Worm (Caenorhabditis elegans) whole organism, L2 larva: Measurements from ENCODE around the gene C18B2.3.
A peak's percentile ranks its signal among the peaks of the same experiment; 100 is the strongest.

Experiments used
- C34F6.9 ChIP-seq: fragments of 150-350 bp; optimal IDR thresholded peaks from 2 replicates; lab custom pipeline; 2014; ENCODE audit warnings: missing biosample characterization, missing genetic modification characterization
- F13H6.1 ChIP-seq: sonication (generic microtip); optimal IDR thresholded peaks from 2 replicates; lab custom pipeline; 2016; ENCODE audit warnings: missing genetic modification characterization, missing compliant biosample characterization
- R02D3.7 ChIP-seq: fragments of 150-350 bp; optimal IDR thresholded peaks from 2 replicates; lab custom pipeline; 2014; ENCODE audit warnings: missing biosample characterization, missing genetic modification characterization
- Y55F3AM.14 ChIP-seq: fragments of 200-800 bp; sonication (Bioruptor generic); optimal IDR thresholded peaks from 2 replicates; lab custom pipeline; 2018; ENCODE audit warnings: mild to moderate bottlenecking, missing genetic modification characterization, missing compliant biosample characterization
- aly-2 ChIP-seq: fragments of 150-350 bp; optimal IDR thresholded peaks from 2 replicates; lab custom pipeline; 2014; ENCODE audit warnings: missing biosample characterization, missing genetic modification characterization
- ama-1 ChIP-seq: fragments of 150-350 bp; optimal IDR thresholded peaks from 2 replicates; lab custom pipeline; 2018; ENCODE audit warnings: inconsistent platforms
- blmp-1 ChIP-seq: sonication (generic microtip); optimal IDR thresholded peaks from 2 replicates; lab custom pipeline; 2017; ENCODE audit warnings: missing genetic modification characterization, mild to moderate bottlenecking, missing compliant biosample characterization, antibody characterized with exemption, moderate library complexity; ENCODE audit not compliant: insufficient read depth
- ceh-82 ChIP-seq: fragments of 150-350 bp; optimal IDR thresholded peaks from 2 replicates; lab custom pipeline; 2014; ENCODE audit warnings: missing biosample characterization, missing genetic modification characterization
- crh-2 ChIP-seq: sonication (generic microtip); optimal IDR thresholded peaks from 2 replicates; lab custom pipeline; 2017; ENCODE audit warnings: missing biosample characterization, missing genetic modification characterization
- fos-1 ChIP-seq: fragments of 150-350 bp; optimal IDR thresholded peaks from 2 replicates; lab custom pipeline; 2014; ENCODE audit warnings: missing biosample characterization, missing genetic modification characterization
- gmeb-1 ChIP-seq: fragments of 150-350 bp; optimal IDR thresholded peaks from 2 replicates; lab custom pipeline; 2014; ENCODE audit warnings: missing biosample characterization, missing genetic modification characterization
- lin-11 ChIP-seq: fragments of 150-350 bp; sonication (generic microtip); optimal IDR thresholded peaks from 2 replicates; lab custom pipeline; 2014; ENCODE audit warnings: missing biosample characterization, missing genetic modification characterization, inconsistent platforms, mixed read lengths
- lin-13 ChIP-seq: fragments of 150-350 bp; optimal IDR thresholded peaks from 2 replicates; lab custom pipeline; 2014; ENCODE audit warnings: missing biosample characterization, missing genetic modification reagents, missing genetic modification characterization
- lin-39 ChIP-seq: fragments of 150-350 bp; optimal IDR thresholded peaks from 2 replicates; lab custom pipeline; 2014; ENCODE audit warnings: missing biosample characterization, missing genetic modification reagents, missing genetic modification characterization
- lsy-2 ChIP-seq, 2 experiments: fragments of 150-350 bp in 1 of 2; sonication (generic microtip) in 1 of 2; optimal IDR thresholded peaks; 2 replicates each; lab custom pipeline; 2014 to 2017; ENCODE audit warnings: missing biosample characterization in 2 of 2, missing genetic modification characterization in 2 of 2
- mab-5 ChIP-seq: fragments of 150-350 bp; optimal IDR thresholded peaks from 2 replicates; lab custom pipeline; 2014; ENCODE audit warnings: missing biosample characterization, missing genetic modification characterization
- mdl-1 ChIP-seq, 2 experiments: fragments of 150-350 bp in 1 of 2; sonication (generic microtip) in 1 of 2; optimal IDR thresholded peaks; 2 replicates each; lab custom pipeline; 2017; ENCODE audit warnings: missing biosample characterization in 2 of 2, missing genetic modification characterization in 2 of 2
- nhr-129 ChIP-seq: fragments of 150-350 bp; optimal IDR thresholded peaks from 2 replicates; lab custom pipeline; 2014; ENCODE audit warnings: missing biosample characterization, missing genetic modification characterization
- nhr-21 ChIP-seq: fragments of 150-350 bp; optimal IDR thresholded peaks from 2 replicates; lab custom pipeline; 2014; ENCODE audit warnings: missing biosample characterization, missing genetic modification characterization
- nhr-237 ChIP-seq: fragments of 150-350 bp; optimal IDR thresholded peaks from 2 replicates; lab custom pipeline; 2014; ENCODE audit warnings: missing biosample characterization, missing genetic modification characterization
- nhr-25 ChIP-seq: fragments of 150-350 bp; sonication (generic microtip); optimal IDR thresholded peaks from 3 replicates; lab custom pipeline; 2014; ENCODE audit warnings: missing biosample characterization, missing genetic modification characterization
- sma-3 ChIP-seq: sonication (generic microtip); optimal IDR thresholded peaks from 2 replicates; lab custom pipeline; 2016; ENCODE audit warnings: missing genetic modification reagents, missing genetic modification characterization, missing compliant biosample characterization
- sma-9 ChIP-seq, 2 experiments: fragments of 150-350 bp in 1 of 2; sonication (generic microtip) in 1 of 2; optimal IDR thresholded peaks; 2 replicates each; lab custom pipeline; 2014 to 2016; ENCODE audit warnings: missing genetic modification characterization in 2 of 2, mild to moderate bottlenecking in 1 of 2, missing biosample characterization in 1 of 2, missing compliant biosample characterization in 1 of 2, missing genetic modification reagents in 1 of 2, moderate library complexity in 1 of 2
- unc-55 ChIP-seq: fragments of 150-350 bp; sonication (generic microtip); optimal IDR thresholded peaks from 3 replicates; lab custom pipeline; 2014; ENCODE audit warnings: missing biosample characterization, missing genetic modification reagents, missing genetic modification characterization
- zag-1 ChIP-seq: fragments of 150-350 bp; optimal IDR thresholded peaks from 2 replicates; lab custom pipeline; 2014; ENCODE audit warnings: missing biosample characterization, missing genetic modification characterization
- ztf-1 ChIP-seq: fragments of 200-800 bp; sonication (Bioruptor generic); conservative IDR thresholded peaks from 2 replicates; pipeline ENCODE4 v1.3.6; 2022; ENCODE audit warnings: missing genetic modification characterization, missing compliant biosample characterization

The C18B2.3 gene

DNA sequence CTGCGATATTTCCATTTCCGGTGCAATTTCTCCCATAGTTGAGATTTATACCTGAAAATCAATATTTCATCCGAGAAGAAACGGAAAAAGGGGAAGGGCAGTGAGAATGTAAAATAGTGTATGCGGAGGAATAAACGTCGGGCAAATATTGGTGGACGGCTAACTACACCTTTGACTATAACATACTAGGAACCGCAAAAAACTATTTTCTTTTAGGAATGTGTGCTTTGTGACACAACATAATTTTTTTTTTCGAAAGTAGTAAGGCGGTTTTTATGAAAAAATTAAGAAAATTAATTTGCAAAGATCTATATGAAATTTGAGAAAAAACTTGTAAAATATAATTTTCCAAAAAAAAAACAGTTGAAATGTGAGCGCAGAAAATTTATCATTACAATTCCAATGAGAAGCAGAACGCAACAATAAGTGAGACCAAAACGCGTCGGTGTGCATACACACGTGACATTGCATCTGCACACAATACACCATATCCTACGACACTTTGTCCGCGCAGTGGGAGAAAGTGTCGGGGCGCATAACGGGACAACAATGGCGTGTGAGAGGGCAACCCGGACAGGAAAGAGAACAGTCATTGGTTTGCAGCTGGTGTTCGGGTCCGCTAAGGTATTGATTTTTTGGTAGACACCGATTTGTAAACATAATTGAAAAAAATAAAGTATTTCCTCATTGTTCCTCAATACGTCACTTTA lies 48.6 kb downstream of the C18B2.3 start, which contains the start of the genes sax-1 and R11G1.2:
Gene sax-1 (minus strand): TSS at position 51 of the 710 bp plus-strand sequence.
Gene R11G1.2 (plus strand): TSS at position 515 of the 710 bp plus-strand sequence.
- TF ChIP-seq nhr-21 (tag; lab: Kevin White, UChicago) = peak; percentile 26
- TF ChIP-seq sma-9 (GFP tag; optimal IDR thresholded peaks at IDR 0.05; lab: Kevin White, UChicago) = peak; percentile 20
- TF ChIP-seq sma-9 (tag; optimal IDR thresholded peaks at IDR 0.05; lab: Kevin White, UChicago) = no peak
- TF ChIP-seq nhr-25 = peak; percentile 57
- TF ChIP-seq ama-1 (lab: Kevin White, UChicago) = no peak
- no peak for TF ChIP-seq Y55F3AM.14 (GFP tag; lab: Kevin White, UChicago)
- peak; percentile 32 for TF ChIP-seq F13H6.1 (tag; lab: Kevin White, UChicago)
- TF ChIP-seq lin-13 = peak; percentile 16
- peak; percentile 17 for TF ChIP-seq fos-1
- peak; percentile 34 for TF ChIP-seq blmp-1 (tag; lab: Kevin White, UChicago)
- no peak for TF ChIP-seq lin-39
- peak; percentile 30 for TF ChIP-seq sma-3 (GFP tag; lab: Kevin White, UChicago)
- peak; percentile 64 for TF ChIP-seq nhr-129 (tag; lab: Kevin White, UChicago)
- TF ChIP-seq unc-55 (GFP tag; lab: Kevin White, UChicago) = peak; percentile 61
- TF ChIP-seq gmeb-1 (tag; lab: Kevin White, UChicago) = peak; percentile 19
- no peak for TF ChIP-seq R02D3.7 (tag; lab: Kevin White, UChicago)
- TF ChIP-seq crh-2 = peak; percentile 60
- no peak for TF ChIP-seq mab-5 (tag; lab: Kevin White, UChicago)
- TF ChIP-seq lin-11 (tag; lab: Kevin White, UChicago) = peak; percentile 39
- no peak for TF ChIP-seq nhr-237 (tag; lab: Kevin White, UChicago)
- no peak for TF ChIP-seq ztf-1 (GFP tag; lab: Robert Waterston, UW)
- no peak for TF ChIP-seq ceh-82 (tag; lab: Kevin White, UChicago)
- peak; percentile 37 to 88 for TF ChIP-seq mdl-1 (tag; optimal IDR thresholded peaks at IDR 0.05; lab: Kevin White, UChicago)
- TF ChIP-seq zag-1 (tag; lab: Kevin White, UChicago) = no peak
- peak; percentile 74 for TF ChIP-seq C34F6.9 (tag; lab: Kevin White, UChicago)
- peak; percentile 5 to 66 for TF ChIP-seq lsy-2 (tag; optimal IDR thresholded peaks at IDR 0.05; lab: Kevin White, UChicago)
- TF ChIP-seq aly-2 (tag; lab: Kevin White, UChicago) = no peak
